Fruit fly (Drosophila melanogaster) whole organism, embryonic: Measurements from ENCODE around the gene Bro.

Source experiments
- Ada2b ChIP-seq: fragments of 200-800 bp; sonication (Bioruptor generic); IDR thresholded peaks from 2 replicates; pipeline ENCODE4 v1.3.6; 2022; ENCODE audit warnings: missing biosample characterization, missing genetic modification characterization
- BtbVII ChIP-seq: fragments of 200-800 bp; sonication (Bioruptor generic); optimal IDR thresholded peaks from 3 replicates; lab custom pipeline; 2017; ENCODE audit warnings: missing biosample characterization, mild to moderate bottlenecking, missing genetic modification characterization
- CG1024 ChIP-seq: fragments of 200-800 bp; sonication (Bioruptor generic); IDR thresholded peaks from 2 replicates; pipeline ENCODE4 v1.3.6; 2022; ENCODE audit warnings: missing biosample characterization, missing genetic modification characterization
- CG11456 ChIP-seq: fragments of 200-800 bp; sonication (Bioruptor generic); IDR thresholded peaks from 3 replicates; pipeline ENCODE4 v1.3.6; 2022; ENCODE audit warnings: missing biosample characterization, missing genetic modification characterization
- CG11560 ChIP-seq: fragments of 200-800 bp; sonication (Bioruptor generic); IDR thresholded peaks from 3 replicates; pipeline ENCODE4 v1.3.6; 2022; ENCODE audit warnings: missing biosample characterization, missing genetic modification characterization
- CG11696 ChIP-seq: fragments of 200-800 bp; sonication (Bioruptor generic); IDR thresholded peaks from 2 replicates; pipeline ENCODE4 v1.3.6; 2022; ENCODE audit warnings: missing biosample characterization, missing genetic modification characterization
- CG12155 ChIP-seq: fragments of 200-800 bp; sonication (Bioruptor generic); optimal IDR thresholded peaks from 3 replicates; lab custom pipeline; 2016; ENCODE audit warnings: missing biosample characterization, missing genetic modification characterization
- CG12299 ChIP-seq: fragments of 200-800 bp; sonication (Bioruptor generic); optimal IDR thresholded peaks from 2 replicates; lab custom pipeline; 2018; ENCODE audit warnings: missing biosample characterization, mild to moderate bottlenecking, missing genetic modification characterization
- CG13123 ChIP-seq: fragments of 200-800 bp; sonication (Bioruptor generic); optimal IDR thresholded peaks from 2 replicates; lab custom pipeline; 2016; ENCODE audit warnings: missing biosample characterization, missing genetic modification characterization
- CG14014 ChIP-seq: fragments of 200-800 bp; sonication (Bioruptor generic); IDR thresholded peaks from 2 replicates; pipeline ENCODE4 v1.3.6; 2022; ENCODE audit warnings: missing biosample characterization, missing genetic modification characterization
- CG17186 ChIP-seq: fragments of 200-800 bp; sonication (Bioruptor generic); optimal IDR thresholded peaks from 3 replicates; lab custom pipeline; 2017; ENCODE audit warnings: missing biosample characterization, missing genetic modification reagents, missing genetic modification characterization
- CG2889 ChIP-seq: fragments of 200-800 bp; sonication (Bioruptor generic); IDR thresholded peaks from 3 replicates; pipeline ENCODE4 v1.3.6; 2022; ENCODE audit warnings: missing biosample characterization, missing genetic modification characterization
- CG31388 ChIP-seq: fragments of 200-800 bp; sonication (Bioruptor generic); optimal IDR thresholded peaks from 2 replicates; lab custom pipeline; 2016; ENCODE audit warnings: missing biosample characterization, missing genetic modification characterization
- CG42726 ChIP-seq: fragments of 200-800 bp; sonication (Bioruptor generic); IDR thresholded peaks from 2 replicates; pipeline ENCODE4 v1.3.6; 2022; ENCODE audit warnings: missing biosample characterization, missing genetic modification characterization; ENCODE audit not compliant: partially characterized antibody
- CG4730 ChIP-seq: fragments of 200-800 bp; sonication (Bioruptor generic); IDR thresholded peaks from 2 replicates; pipeline ENCODE4 v1.3.6; 2022; ENCODE audit warnings: missing biosample characterization, missing genetic modification characterization
- CG4854 ChIP-seq: fragments of 200-800 bp; sonication (Bioruptor generic); optimal IDR thresholded peaks from 2 replicates; lab custom pipeline; 2016; ENCODE audit warnings: missing biosample characterization, missing genetic modification characterization, inconsistent platforms
- CG6813 ChIP-seq: fragments of 200-800 bp; sonication (Bioruptor generic); optimal IDR thresholded peaks from 2 replicates; lab custom pipeline; 2017; ENCODE audit warnings: missing biosample characterization, missing genetic modification characterization, mild to moderate bottlenecking, moderate library complexity, missing genetic modification reagents
- CG7745 ChIP-seq: fragments of 200-800 bp; sonication (Bioruptor generic); optimal IDR thresholded peaks from 2 replicates; lab custom pipeline; 2018; ENCODE audit warnings: missing biosample characterization, mild to moderate bottlenecking, missing genetic modification characterization, moderate library complexity
- CG7963 ChIP-seq: fragments of 200-800 bp; sonication (Bioruptor generic); IDR thresholded peaks from 3 replicates; pipeline ENCODE4 v1.3.6; 2022; ENCODE audit warnings: missing biosample characterization, missing genetic modification characterization; ENCODE audit not compliant: partially characterized antibody
- CG7987 ChIP-seq: fragments of 200-800 bp; sonication (Bioruptor generic); optimal IDR thresholded peaks from 2 replicates; lab custom pipeline; 2018; ENCODE audit warnings: missing biosample characterization, mild to moderate bottlenecking, missing genetic modification characterization, moderate library complexity
- CG8359 ChIP-seq: fragments of 200-800 bp; sonication (Bioruptor generic); optimal IDR thresholded peaks from 2 replicates; lab custom pipeline; 2017; ENCODE audit warnings: missing biosample characterization, mild to moderate bottlenecking, missing genetic modification characterization, borderline replicate concordance
- CG9876 ChIP-seq: fragments of 200-800 bp; sonication (Bioruptor generic); optimal IDR thresholded peaks from 2 replicates; lab custom pipeline; 2016; ENCODE audit warnings: missing biosample characterization, missing genetic modification characterization
- Dp ChIP-seq: fragments of 200-800 bp; sonication (Bioruptor generic); optimal IDR thresholded peaks from 2 replicates; lab custom pipeline; 2018; ENCODE audit warnings: missing biosample characterization, mild to moderate bottlenecking, missing genetic modification characterization, moderate library complexity
- E2f2 ChIP-seq: fragments of 200-800 bp; sonication (Bioruptor generic); IDR thresholded peaks from 2 replicates; pipeline ENCODE4 v1.3.6; 2022; ENCODE audit warnings: missing biosample characterization, missing genetic modification characterization
- HmgD ChIP-seq: fragments of 200-800 bp; sonication (Bioruptor generic); optimal IDR thresholded peaks from 3 replicates; lab custom pipeline; 2016; ENCODE audit warnings: missing biosample characterization, missing genetic modification characterization
- Hr3 ChIP-seq: fragments of 200-800 bp; sonication (Bioruptor generic); optimal IDR thresholded peaks from 3 replicates; lab custom pipeline; 2016; ENCODE audit warnings: missing biosample characterization, missing genetic modification characterization
- MTF-1 ChIP-seq: fragments of 200-800 bp; sonication (Bioruptor generic); optimal IDR thresholded peaks from 2 replicates; lab custom pipeline; 2018; ENCODE audit warnings: missing biosample characterization, mild to moderate bottlenecking, missing genetic modification characterization, borderline replicate concordance
- NFAT ChIP-seq: fragments of 200-800 bp; sonication (Bioruptor generic); IDR thresholded peaks from 2 replicates; pipeline ENCODE4 v1.3.6; 2022; ENCODE audit warnings: missing biosample characterization, missing genetic modification characterization
- Pdp1 ChIP-seq, 2 experiments: fragments of 200-800 bp; sonication (Bioruptor generic); optimal IDR thresholded peaks; 3 replicates each; lab custom pipeline; 2016; ENCODE audit warnings: missing biosample characterization in 2 of 2, missing genetic modification characterization in 2 of 2, mild to moderate bottlenecking in 1 of 2, moderate library complexity in 1 of 2
- Rfx ChIP-seq: fragments of 200-800 bp; sonication (Bioruptor generic); IDR thresholded peaks from 2 replicates; pipeline ENCODE4 v1.3.6; 2022; ENCODE audit warnings: missing biosample characterization, missing genetic modification characterization
- Sox100B ChIP-seq: fragments of 200-800 bp; sonication (Bioruptor generic); optimal IDR thresholded peaks from 3 replicates; lab custom pipeline; 2018; ENCODE audit warnings: missing biosample characterization, mild to moderate bottlenecking, missing genetic modification characterization
- Xbp1 ChIP-seq: fragments of 200-800 bp; sonication (Bioruptor generic); optimal IDR thresholded peaks from 3 replicates; lab custom pipeline; 2016; ENCODE audit warnings: missing biosample characterization, mild to moderate bottlenecking, missing genetic modification characterization
- al ChIP-seq: fragments of 200-800 bp; sonication (Bioruptor generic); IDR thresholded peaks from 2 replicates; pipeline ENCODE4 v1.3.6; 2022; ENCODE audit warnings: missing biosample characterization, missing genetic modification characterization
- ara ChIP-seq: fragments of 200-800 bp; sonication (Bioruptor generic); IDR thresholded peaks from 2 replicates; pipeline ENCODE4 v1.3.6; 2022; ENCODE audit warnings: missing biosample characterization, missing genetic modification characterization
- bab2 ChIP-seq: fragments of 200-800 bp; sonication (Bioruptor generic); optimal IDR thresholded peaks from 2 replicates; lab custom pipeline; 2016; ENCODE audit warnings: missing biosample characterization, missing genetic modification characterization
- bsh ChIP-seq, 2 experiments: fragments of 200-800 bp; sonication (Bioruptor generic); optimal IDR thresholded peaks; 2 replicates each; lab custom pipeline; 2017 to 2018; ENCODE audit warnings: mild to moderate bottlenecking in 2 of 2, missing biosample characterization in 2 of 2, missing genetic modification characterization in 2 of 2, moderate library complexity in 1 of 2
- cas ChIP-seq: fragments of 200-800 bp; sonication (Bioruptor generic); IDR thresholded peaks from 2 replicates; pipeline ENCODE4 v1.3.6; 2022; ENCODE audit warnings: missing biosample characterization, missing genetic modification characterization
- caup ChIP-seq: fragments of 200-800 bp; sonication (Bioruptor generic); optimal IDR thresholded peaks from 3 replicates; lab custom pipeline; 2017; ENCODE audit warnings: missing biosample characterization, mild to moderate bottlenecking, missing genetic modification characterization, moderate library complexity; ENCODE audit not compliant: severe bottlenecking
- chm ChIP-seq: fragments of 200-800 bp; sonication (Bioruptor generic); IDR thresholded peaks from 2 replicates; pipeline ENCODE4 v1.3.6; 2022; ENCODE audit warnings: missing biosample characterization, missing genetic modification characterization
- dysf ChIP-seq: fragments of 200-800 bp; sonication (Bioruptor generic); IDR thresholded peaks from 3 replicates; pipeline ENCODE4 v1.3.6; 2022; ENCODE audit warnings: missing biosample characterization, missing genetic modification characterization
- fd102C ChIP-seq: fragments of 200-800 bp; sonication (Bioruptor generic); optimal IDR thresholded peaks from 2 replicates; lab custom pipeline; 2018; ENCODE audit warnings: missing biosample characterization, mild to moderate bottlenecking, missing genetic modification characterization, moderate library complexity
- grn ChIP-seq: fragments of 200-800 bp; sonication (Bioruptor generic); optimal IDR thresholded peaks from 3 replicates; lab custom pipeline; 2017; ENCODE audit warnings: missing biosample characterization, missing genetic modification characterization
- ken ChIP-seq: fragments of 200-800 bp; sonication (Bioruptor generic); IDR thresholded peaks from 3 replicates; pipeline ENCODE4 v1.3.6; 2022; ENCODE audit warnings: missing biosample characterization, missing genetic modification characterization
- pb ChIP-seq: fragments of 200-800 bp; sonication (Bioruptor generic); optimal IDR thresholded peaks from 3 replicates; lab custom pipeline; 2016; ENCODE audit warnings: missing biosample characterization, missing genetic modification characterization
- pzg ChIP-seq: fragments of 200-800 bp; sonication (Bioruptor generic); optimal IDR thresholded peaks from 3 replicates; lab custom pipeline; 2018; ENCODE audit warnings: missing biosample characterization, mild to moderate bottlenecking, missing genetic modification characterization, moderate library complexity
- tio ChIP-seq: fragments of 200-800 bp; sonication (Bioruptor generic); optimal IDR thresholded peaks from 2 replicates; lab custom pipeline; 2017; ENCODE audit warnings: missing biosample characterization, missing genetic modification characterization, inconsistent platforms
- toy ChIP-seq: fragments of 200-800 bp; sonication (Bioruptor generic); IDR thresholded peaks from 2 replicates; pipeline ENCODE4 v1.3.6; 2022; ENCODE audit warnings: missing biosample characterization, missing genetic modification characterization

Bro gene

DNA sequence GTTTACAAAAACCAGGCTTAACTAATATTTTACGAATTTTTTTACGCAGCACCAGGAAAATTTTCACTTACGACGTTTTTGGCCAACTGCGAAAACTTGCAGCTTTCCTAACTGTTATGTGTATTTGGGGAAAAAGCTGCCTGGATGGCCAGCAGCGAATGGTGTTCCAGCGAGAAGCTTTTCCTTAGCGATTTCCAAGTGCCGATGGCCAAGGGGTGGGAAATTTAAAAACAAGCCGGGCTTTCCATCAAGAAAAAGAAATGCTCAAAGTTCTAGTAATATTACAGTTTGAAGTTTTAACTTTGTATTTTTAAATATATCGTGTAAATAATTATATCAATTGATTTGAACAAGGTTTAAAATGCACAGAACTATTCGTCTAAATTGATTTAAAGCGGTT is 10.0 kb upstream of the Bro start, which contains the start of gene nSyb:
nSyb (minus strand) TSS at position 101 of the 400 bp plus-strand sequence.
- TF ChIP-seq E2f2 (GFP tag; lab: Robert Waterston, UW) (peak; percentile 44; the same call in 1 of the 2 replicates), cas (no peak), Dp (GFP tag; lab: Kevin White, UChicago) (peak; percentile 48), pzg (GFP tag; lab: Kevin White, UChicago) (peak; percentile 1), toy (GFP tag; lab: Robert Waterston, UW) (no peak), bab2 (GFP tag; lab: Kevin White, UChicago) (no peak), CG12155 (peak; percentile 85)
- TF ChIP-seq, all 482 proteins: peak for 4

- TF ChIP-seq caup (peak; percentile 53), CG8359 (peak; percentile 24), CG11456 (GFP tag; lab: Robert Waterston, UW) (peak; percentile 86), ken (GFP tag; lab: Robert Waterston, UW) (peak; percentile 76), fd102C (GFP tag; lab: Kevin White, UChicago) (no peak), CG12299 (no peak), Pdp1 (GFP tag; optimal IDR thresholded peaks at IDR 0.05; lab: Kevin White, UChicago) (peak in 1 of 2 experiments; percentile 90), BtbVII (GFP tag; lab: Kevin White, UChicago) (peak; percentile 8), Hr3 (peak; percentile 80), CG14014 (peak; percentile 75), grn (GFP tag; lab: Kevin White, UChicago) (no peak), CG2889 (peak; percentile 47; the same call in 1 of the 3 replicates), CG13123 (GFP tag; lab: Kevin White, UChicago) (peak; percentile 50), CG6813 (GFP tag; lab: Kevin White, UChicago) (no peak), CG11696 (GFP tag; lab: Robert Waterston, UW) (0 out of 2 replicates have a peak, but pooled peaks have one; percentile 29), al (GFP tag; lab: Robert Waterston, UW) (peak; percentile 88), HmgD (GFP tag; lab: Kevin White, UChicago) (peak; percentile 53), Sox100B (GFP tag; lab: Kevin White, UChicago) (no peak), bsh (GFP tag; optimal IDR thresholded peaks at IDR 0.05; lab: Kevin White, UChicago) (peak in 1 of 2 experiments; percentile 67), pb (GFP tag; lab: Kevin White, UChicago) (peak; percentile 46), CG7987 (GFP tag; lab: Kevin White, UChicago) (no peak), MTF-1 (GFP tag; lab: Kevin White, UChicago) (no peak), CG11560 (tag; lab: Robert Waterston, UW) (peak; percentile 71), ara (GFP tag; lab: Robert Waterston, UW) (peak; percentile 67), CG1024 (no peak), CG42726 (GFP tag; lab: Robert Waterston, UW) (no peak), CG4730 (peak; percentile 77), Xbp1 (GFP tag; lab: Kevin White, UChicago) (peak; percentile 87), CG31388 (peak; percentile 43), dysf (GFP tag; lab: Robert Waterston, UW) (peak; percentile 87), Ada2b (GFP tag; lab: Robert Waterston, UW) (peak; percentile 71), CG9876 (GFP tag; lab: Kevin White, UChicago) (peak; percentile 62), Rfx (GFP tag; lab: Robert Waterston, UW) (peak; percentile 90), E2f2 (GFP tag; lab: Robert Waterston, UW) (peak; percentile 80), CG4854 (GFP tag; lab: Kevin White, UChicago) (no peak), CG17186 (peak; percentile 53), chm (GFP tag; lab: Robert Waterston, UW) (0 out of 2 replicates have a peak, but pooled peaks have one; percentile 35), pzg (GFP tag; lab: Kevin White, UChicago) (peak; percentile 67), CG7745 (no peak), tio (GFP tag; lab: Kevin White, UChicago) (no peak), NFAT (peak; percentile 64), CG7963 (peak; percentile 40; the same call in 2 of the 3 replicates)
These were observed 8.4 kb upstream of the Bro start, which contains the start of the genes Mettl2 and Bgb for dm6 chr3L:1639185-1639812. Gene Mettl2, minus strand, starts transcription at chr3L:1639235. Gene Bgb, plus strand, starts transcription at chr3L:1639711.
